Fruit fly (Drosophila melanogaster): ENCODE results near the gene CG17110.

CG17110 gene

dm6 chr3R:23112680-23113362, 21.3 kb downstream of the CG17110 start, which contains the start of gene Cow (continued):
- TF ChIP-seq z (GFP tag; IDR thresholded peaks at IDR 0.05), result no peak
- no peak for TF ChIP-seq insv (GFP tag; optimal IDR thresholded peaks at IDR 0.05)
- 0 out of 2 replicates have a peak, but pooled peaks have one; percentile 31 for TF ChIP-seq cas (GFP tag; IDR thresholded peaks at IDR 0.05)
- no peak for TF ChIP-seq CG5180 (GFP tag; optimal IDR thresholded peaks at IDR 0.05)
- no peak; the same call in 2 of the 3 replicates for TF ChIP-seq ken (GFP tag; IDR thresholded peaks at IDR 0.05)
- TF ChIP-seq CG12391 (tag; optimal IDR thresholded peaks at IDR 0.05), result peak; percentile 62
- no peak for TF ChIP-seq HLH4C (GFP tag; IDR thresholded peaks at IDR 0.05; ENCODE audit: partially characterized antibody)
- TF ChIP-seq CG7372 (GFP tag; IDR thresholded peaks at IDR 0.05), result peak; percentile 70
- peak; percentile 40 for TF ChIP-seq nerfin-1 (tag; optimal IDR thresholded peaks at IDR 0.05)
- TF ChIP-seq CG2889 (GFP tag; IDR thresholded peaks at IDR 0.05), result no peak; the same call in 2 of the 3 replicates
- no peak for TF ChIP-seq NC2β (GFP tag; optimal IDR thresholded peaks at IDR 0.05)
- no peak for TF ChIP-seq fd96Cb (tag; optimal IDR thresholded peaks at IDR 0.05)
- no peak for TF ChIP-seq Blimp-1 (GFP tag; optimal IDR thresholded peaks at IDR 0.05)
- TF ChIP-seq CG10321 (GFP tag; IDR thresholded peaks at IDR 0.05), result no peak
- peak; percentile 66 for TF ChIP-seq ttk (GFP tag; IDR thresholded peaks at IDR 0.05)
- TF ChIP-seq gt (GFP tag; IDR thresholded peaks at IDR 0.05), result no peak
- TF ChIP-seq sr (GFP tag; IDR thresholded peaks at IDR 0.05), result no peak
- peak; percentile 66 for TF ChIP-seq HLH3B (GFP tag; IDR thresholded peaks at IDR 0.05)
- no peak for TF ChIP-seq CG12744 (GFP tag; optimal IDR thresholded peaks at IDR 0.05)
- no peak for TF ChIP-seq bsh (GFP tag; optimal IDR thresholded peaks at IDR 0.05)
- TF ChIP-seq CG7839 (tag; optimal IDR thresholded peaks at IDR 0.05), result peak; percentile 70
- peak; percentile 27 for TF ChIP-seq Ssrp (tag; optimal IDR thresholded peaks at IDR 0.05)
- TF ChIP-seq gsb (GFP tag; IDR thresholded peaks at IDR 0.05), result no peak
- peak; percentile 16 for TF ChIP-seq Mad (GFP tag; optimal IDR thresholded peaks at IDR 0.05)
- no peak for TF ChIP-seq CG1792 (GFP tag; optimal IDR thresholded peaks at IDR 0.05)
- no peak for TF ChIP-seq CG16815 (GFP tag; optimal IDR thresholded peaks at IDR 0.05)
- 0 out of 2 replicates have a peak, but pooled peaks have one; percentile 36 for TF ChIP-seq Rx (GFP tag; IDR thresholded peaks at IDR 0.05)
- peak; percentile 70 for TF ChIP-seq ci (GFP tag; IDR thresholded peaks at IDR 0.05)
- TF ChIP-seq CG17328 (GFP tag; IDR thresholded peaks at IDR 0.05), result peak; percentile 55; the same call in 1 of the 2 replicates
- TF ChIP-seq CG18764 (GFP tag; optimal IDR thresholded peaks at IDR 0.05), result peak; percentile 3
- TF ChIP-seq h (optimal IDR thresholded peaks at IDR 0.05), result no peak
- TF ChIP-seq ssp (GFP tag; IDR thresholded peaks at IDR 0.05), result peak; percentile 48; the same call in 1 of the 2 replicates
- TF ChIP-seq CG2712 (tag; optimal IDR thresholded peaks at IDR 0.05), result peak; percentile 44
- TF ChIP-seq CG1602 (GFP tag; optimal IDR thresholded peaks at IDR 0.05), result no peak
- no peak for TF ChIP-seq CG8281 (tag; optimal IDR thresholded peaks at IDR 0.05)
- no peak for TF ChIP-seq Dfd (GFP tag; optimal IDR thresholded peaks at IDR 0.05)
- no peak for TF ChIP-seq CG7357 (GFP tag; IDR thresholded peaks at IDR 0.05)
- TF ChIP-seq so (GFP tag; IDR thresholded peaks at IDR 0.05), result peak; percentile 70; the same call in 1 of the 3 replicates
- TF ChIP-seq tio (GFP tag; optimal IDR thresholded peaks at IDR 0.05), result peak; percentile 43
- peak; percentile 41; the same call in 1 of the 3 replicates for TF ChIP-seq CG17361 (GFP tag; IDR thresholded peaks at IDR 0.05)
- TF ChIP-seq CG9876 (GFP tag; optimal IDR thresholded peaks at IDR 0.05), result no peak
- TF ChIP-seq CG15479 (GFP tag; optimal IDR thresholded peaks at IDR 0.05), result no peak
- TF ChIP-seq knrl (GFP tag; IDR thresholded peaks at IDR 0.05; ENCODE audit: partially characterized antibody), result no peak
- TF ChIP-seq odd (GFP tag; optimal IDR thresholded peaks at IDR 0.05), result no peak
- no peak for TF ChIP-seq CG13123 (GFP tag; optimal IDR thresholded peaks at IDR 0.05)
- peak; percentile 54; the same call in 1 of the 2 replicates for TF ChIP-seq CG32772 (GFP tag; IDR thresholded peaks at IDR 0.05)
- TF ChIP-seq CG12104 (GFP tag; optimal IDR thresholded peaks at IDR 0.05), result peak; percentile 24
- peak; percentile 54 for TF ChIP-seq Bteb2 (GFP tag; optimal IDR thresholded peaks at IDR 0.05)
- peak; percentile 62; the same call in 1 of the 2 replicates for TF ChIP-seq Atf6 (GFP tag; IDR thresholded peaks at IDR 0.05)
- no peak for TF ChIP-seq CG3838 (GFP tag; optimal IDR thresholded peaks at IDR 0.05)
- no peak for TF ChIP-seq Dp (GFP tag; optimal IDR thresholded peaks at IDR 0.05)

All from whole organism, embryonic.